Worm (Caenorhabditis elegans) whole organism, mixed stage, embryonic: ENCODE results near the gene K06A9.1.

Experiments
- M03D4.4 ChIP-seq: sonication (generic microtip); optimal IDR thresholded peaks from 2 replicates; lab custom pipeline; 2017; ENCODE audit warnings: mild to moderate bottlenecking, missing genetic modification characterization, missing compliant biosample characterization
- bed-3 ChIP-seq: fragments of 200-800 bp; sonication (Bioruptor generic); optimal IDR thresholded peaks from 3 replicates; lab custom pipeline; 2018; ENCODE audit warnings: mild to moderate bottlenecking, missing genetic modification characterization, moderate library complexity, missing compliant biosample characterization
- blmp-1 ChIP-seq: fragments of 150-350 bp; optimal IDR thresholded peaks from 2 replicates; lab custom pipeline; 2014; ENCODE audit warnings: missing biosample characterization, missing genetic modification characterization
- ceh-43 ChIP-seq: fragments of 200-800 bp; sonication (Bioruptor generic); optimal IDR thresholded peaks from 2 replicates; lab custom pipeline; 2018; ENCODE audit warnings: mild to moderate bottlenecking, missing genetic modification characterization, moderate library complexity, missing compliant biosample characterization
- ceh-83 ChIP-seq: fragments of 200-800 bp; sonication (Bioruptor generic); optimal IDR thresholded peaks from 2 replicates; lab custom pipeline; 2018; ENCODE audit warnings: mild to moderate bottlenecking, missing genetic modification characterization, missing compliant biosample characterization
- ces-1 ChIP-seq: fragments of 150-350 bp; optimal IDR thresholded peaks from 2 replicates; lab custom pipeline; 2014; ENCODE audit warnings: missing biosample characterization, missing genetic modification reagents, missing genetic modification characterization
- cnd-1 ChIP-seq: fragments of 200-800 bp; sonication (Bioruptor generic); optimal IDR thresholded peaks from 2 replicates; lab custom pipeline; 2018; ENCODE audit warnings: mild to moderate bottlenecking, missing genetic modification characterization, missing compliant biosample characterization
- drap-1 ChIP-seq: fragments of 200-800 bp; sonication (Bioruptor generic); optimal IDR thresholded peaks from 3 replicates; lab custom pipeline; 2018; ENCODE audit warnings: mild to moderate bottlenecking, missing genetic modification characterization, missing compliant biosample characterization
- elt-1 ChIP-seq: sonication (generic microtip); optimal IDR thresholded peaks from 2 replicates; lab custom pipeline; 2017; ENCODE audit warnings: missing genetic modification characterization, mild to moderate bottlenecking, missing compliant biosample characterization, antibody characterized with exemption, moderate library complexity, borderline replicate concordance; ENCODE audit not compliant: insufficient read depth
- elt-3 ChIP-seq: fragments of 150-350 bp; optimal IDR thresholded peaks from 2 replicates; lab custom pipeline; 2014; ENCODE audit warnings: missing biosample characterization, missing genetic modification characterization
- flh-1 ChIP-seq: fragments of 200-800 bp; sonication (Bioruptor generic); optimal IDR thresholded peaks from 2 replicates; lab custom pipeline; 2018; ENCODE audit warnings: mild to moderate bottlenecking, missing genetic modification characterization, moderate library complexity, missing compliant biosample characterization
- ham-2 ChIP-seq: fragments of 200-800 bp; sonication (Bioruptor generic); optimal IDR thresholded peaks from 2 replicates; lab custom pipeline; 2018; ENCODE audit warnings: mild to moderate bottlenecking, missing genetic modification characterization, missing compliant biosample characterization
- hlh-1 ChIP-seq: fragments of 150-350 bp; optimal IDR thresholded peaks from 2 replicates; lab custom pipeline; 2014; ENCODE audit warnings: missing biosample characterization, missing genetic modification reagents, missing genetic modification characterization
- lin-32 ChIP-seq: fragments of 200-800 bp; sonication (Bioruptor generic); optimal IDR thresholded peaks from 2 replicates; lab custom pipeline; 2018; ENCODE audit warnings: mild to moderate bottlenecking, missing genetic modification characterization, missing compliant biosample characterization
- lsy-2 ChIP-seq: fragments of 150-350 bp; optimal IDR thresholded peaks from 2 replicates; lab custom pipeline; 2014; ENCODE audit warnings: missing biosample characterization, missing genetic modification characterization
- mep-1 ChIP-seq: fragments of 150-350 bp; optimal IDR thresholded peaks from 2 replicates; lab custom pipeline; 2017; ENCODE audit warnings: missing biosample characterization, missing genetic modification reagents, missing genetic modification characterization, inconsistent platforms
- mls-2 ChIP-seq: sonication (generic microtip); optimal IDR thresholded peaks from 2 replicates; lab custom pipeline; 2016; ENCODE audit warnings: mild to moderate bottlenecking, missing genetic modification characterization, moderate library complexity, missing compliant biosample characterization
- nhr-12 ChIP-seq: fragments of 150-350 bp; optimal IDR thresholded peaks from 2 replicates; lab custom pipeline; 2014; ENCODE audit warnings: missing biosample characterization, missing genetic modification characterization
- nhr-2 ChIP-seq: fragments of 150-350 bp; optimal IDR thresholded peaks from 2 replicates; lab custom pipeline; 2014; ENCODE audit warnings: missing biosample characterization, missing genetic modification characterization
- nhr-237 ChIP-seq: fragments of 150-350 bp; optimal IDR thresholded peaks from 2 replicates; lab custom pipeline; 2014; ENCODE audit warnings: missing biosample characterization, missing genetic modification characterization
- nhr-28 ChIP-seq: fragments of 150-350 bp; optimal IDR thresholded peaks from 2 replicates; lab custom pipeline; 2014; ENCODE audit warnings: missing biosample characterization, missing genetic modification characterization
- nhr-76 ChIP-seq: sonication (generic microtip); optimal IDR thresholded peaks from 2 replicates; lab custom pipeline; 2017; ENCODE audit warnings: missing biosample characterization, missing genetic modification characterization
- pha-4 ChIP-seq: fragments of 150-350 bp; optimal IDR thresholded peaks from 2 replicates; lab custom pipeline; 2018; ENCODE audit warnings: missing biosample characterization, missing genetic modification reagents, missing genetic modification characterization
- sem-2 ChIP-seq: fragments of 200-800 bp; sonication (Bioruptor generic); optimal IDR thresholded peaks from 2 replicates; lab custom pipeline; 2018; ENCODE audit warnings: mild to moderate bottlenecking, missing genetic modification characterization, missing compliant biosample characterization
- snpc-4 ChIP-seq: fragments of 150-350 bp; optimal IDR thresholded peaks from 2 replicates; lab custom pipeline; 2014; ENCODE audit warnings: missing biosample characterization, missing genetic modification characterization
- sptf-1 ChIP-seq: sonication (generic microtip); optimal IDR thresholded peaks from 2 replicates; lab custom pipeline; 2017; ENCODE audit warnings: mild to moderate bottlenecking, missing genetic modification characterization, moderate library complexity, missing compliant biosample characterization
- tbx-8 ChIP-seq: fragments of 200-800 bp; sonication (Bioruptor generic); optimal IDR thresholded peaks from 2 replicates; lab custom pipeline; 2018; ENCODE audit warnings: mild to moderate bottlenecking, missing genetic modification characterization, moderate library complexity, missing compliant biosample characterization
- unc-39 ChIP-seq: fragments of 150-350 bp; optimal IDR thresholded peaks from 2 replicates; lab custom pipeline; 2014; ENCODE audit warnings: missing biosample characterization, missing genetic modification characterization
- unc-62 ChIP-seq: fragments of 150-350 bp; optimal IDR thresholded peaks from 2 replicates; lab custom pipeline; 2014; ENCODE audit warnings: missing biosample characterization, missing genetic modification reagents, missing genetic modification characterization
- zip-8 ChIP-seq: fragments of 150-350 bp; optimal IDR thresholded peaks from 2 replicates; lab custom pipeline; 2014; ENCODE audit warnings: missing biosample characterization, missing genetic modification characterization

The K06A9.1 gene

DNA sequence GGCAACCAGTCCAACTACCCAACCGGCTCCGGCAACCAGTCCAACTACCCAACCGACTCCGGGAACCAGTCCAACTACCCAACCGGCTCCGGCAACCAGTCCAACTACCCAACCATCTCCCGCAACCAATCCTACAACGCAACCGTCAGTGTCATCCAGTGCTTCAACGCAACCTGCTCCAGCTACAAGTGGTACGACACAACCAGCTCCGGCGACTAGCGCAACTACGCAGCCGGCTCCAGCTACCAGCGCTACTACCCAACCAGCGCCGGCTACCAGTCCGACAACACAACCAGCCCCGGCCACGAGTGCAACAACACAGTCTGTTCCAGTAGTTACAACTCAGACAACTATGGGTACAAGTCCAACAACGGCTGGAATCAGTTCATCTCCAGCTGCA is 1.8 kb downstream of the K06A9.1 start:
- TF ChIP-seq M03D4.4 (tag; lab: Kevin White, UChicago) (no peak), snpc-4 (tag; lab: Kevin White, UChicago) (no peak), ham-2 (GFP tag; lab: Kevin White, UChicago) (no peak), ceh-83 (GFP tag; lab: Kevin White, UChicago) (no peak), zip-8 (tag; lab: Kevin White, UChicago) (no peak)
- TF ChIP-seq, all 35 proteins: peak for 0

DNA sequence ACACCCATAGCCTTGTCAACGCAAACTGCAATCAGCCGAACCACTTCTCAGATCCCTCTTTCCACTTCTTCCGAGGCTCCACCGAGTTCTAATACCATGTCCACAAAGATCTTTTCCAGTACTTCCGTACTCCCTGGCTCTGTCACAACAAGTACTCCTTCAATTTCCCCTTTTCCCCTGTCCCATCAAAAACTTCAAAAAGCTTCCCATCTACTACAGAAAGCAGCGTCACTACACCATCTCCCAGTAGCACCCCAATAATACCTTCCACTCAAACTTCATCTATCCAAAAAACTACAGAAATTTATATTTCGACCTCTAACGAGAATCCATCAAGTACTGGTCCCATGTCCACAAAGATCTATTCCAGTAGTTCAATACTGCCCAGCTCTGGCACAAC is 9.6 kb downstream of the K06A9.1 start:
- TF ChIP-seq unc-39 (tag; lab: Kevin White, UChicago) (no peak), mls-2 (tag; lab: Kevin White, UChicago) (no peak), sptf-1 (tag; lab: Kevin White, UChicago) (no peak), lsy-2 (tag; lab: Kevin White, UChicago) (no peak), mep-1 (tag; lab: Kevin White, UChicago) (no peak), unc-62 (GFP tag; lab: Kevin White, UChicago) (no peak), elt-3 (tag; lab: Kevin White, UChicago) (no peak), nhr-237 (tag; lab: Kevin White, UChicago) (no peak), ham-2 (GFP tag; lab: Kevin White, UChicago) (no peak), blmp-1 (tag; lab: Kevin White, UChicago) (no peak), elt-1 (tag; lab: Kevin White, UChicago) (no peak), ceh-43 (GFP tag; lab: Kevin White, UChicago) (no peak), cnd-1 (tag; lab: Kevin White, UChicago) (no peak), flh-1 (GFP tag; lab: Kevin White, UChicago) (no peak)

DNA sequence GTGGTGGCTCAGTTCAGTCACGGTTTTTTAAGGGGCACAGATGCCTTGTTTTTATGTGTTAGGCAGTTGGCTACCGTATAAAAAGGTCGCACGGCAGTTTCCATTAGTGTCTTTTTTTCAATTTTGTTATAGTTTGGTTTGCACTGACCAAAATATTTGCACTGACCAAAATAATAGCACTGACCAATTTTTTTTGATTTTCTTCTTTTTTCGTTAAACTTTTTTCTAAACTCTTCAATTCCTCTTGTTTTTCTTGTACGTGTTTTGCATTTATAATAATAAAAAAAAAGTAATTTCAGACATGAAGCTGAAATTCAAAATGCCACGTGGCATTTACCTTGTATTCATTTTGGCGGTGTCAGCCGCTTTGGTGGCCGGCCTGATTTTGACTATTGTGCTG is 21.1 kb downstream of the K06A9.1 start, which contains the start of gene H02F09.3:
TSS of gene H02F09.3 (plus strand) at position 301 of the 400 bp plus-strand sequence.
- TF ChIP-seq ces-1 (GFP tag; lab: Kevin White, UChicago) (no peak), nhr-28 (tag; lab: Kevin White, UChicago) (no peak), nhr-76 (tag; lab: Kevin White, UChicago) (no peak), pha-4 (tag; lab: Kevin White, UChicago) (no peak), ceh-43 (GFP tag; lab: Kevin White, UChicago) (no peak), flh-1 (GFP tag; lab: Kevin White, UChicago) (no peak), mls-2 (tag; lab: Kevin White, UChicago) (no peak), nhr-2 (no peak), snpc-4 (tag; lab: Kevin White, UChicago) (no peak), nhr-12 (no peak), hlh-1 (tag; lab: Kevin White, UChicago) (no peak), lin-32 (GFP tag; lab: Kevin White, UChicago) (no peak), drap-1 (no peak), cnd-1 (tag; lab: Kevin White, UChicago) (no peak), lsy-2 (tag; lab: Kevin White, UChicago) (no peak)

DNA sequence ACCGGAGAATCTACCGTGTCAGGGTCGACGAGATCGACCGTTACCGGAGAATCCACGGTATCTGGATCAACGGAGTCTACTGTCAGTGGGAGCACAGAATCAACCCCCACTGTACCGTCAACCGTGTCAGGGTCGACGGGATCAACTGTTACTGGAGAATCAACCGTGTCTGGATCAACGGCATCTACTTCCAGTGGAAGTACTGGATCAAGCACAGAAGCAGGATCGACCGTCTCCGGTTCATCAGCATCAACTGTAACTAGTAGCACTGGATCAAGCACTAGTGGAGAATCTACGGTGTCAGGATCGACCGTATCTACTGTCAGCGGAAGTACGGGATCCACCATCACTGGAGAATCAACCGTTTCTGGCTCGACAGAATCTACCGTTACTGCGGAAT is 24.6 kb downstream of the K06A9.1 start, which contains the start of gene H02F09.2:
TSS of gene H02F09.2 (plus strand) at position 301 of the 400 bp plus-strand sequence.
- TF ChIP-seq ces-1 (GFP tag; lab: Kevin White, UChicago) = no peak
- no peak for TF ChIP-seq unc-62 (GFP tag; lab: Kevin White, UChicago)
- TF ChIP-seq lsy-2 (tag; lab: Kevin White, UChicago) = no peak
- TF ChIP-seq, all 35 proteins: peak for 0

DNA sequence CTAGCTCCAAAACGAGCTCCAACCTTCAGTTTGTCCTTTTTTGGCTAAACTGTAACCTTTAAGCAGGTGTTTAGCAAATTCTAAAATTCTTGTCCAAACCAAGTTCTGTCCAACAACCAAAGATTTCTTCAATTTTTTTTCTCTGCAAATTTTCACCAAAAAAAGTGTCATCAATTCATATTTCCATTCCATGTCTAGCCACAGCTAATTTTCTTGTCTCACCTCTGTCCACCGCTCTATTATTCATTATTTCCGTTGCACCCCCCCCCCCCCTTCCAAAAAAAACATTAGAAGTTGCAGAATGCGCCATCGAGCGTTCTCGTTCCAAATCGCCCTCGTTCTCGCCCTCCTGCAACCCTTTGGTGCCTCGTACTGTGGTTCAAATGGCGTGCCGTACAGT is 29.0 kb downstream of the K06A9.1 start, which contains the start of gene wrt-9:
TSS of gene wrt-9 (plus strand) at position 301 of the 400 bp plus-strand sequence.
- no peak for TF ChIP-seq cnd-1 (tag; lab: Kevin White, UChicago)
- no peak for TF ChIP-seq ces-1 (GFP tag; lab: Kevin White, UChicago)
- TF ChIP-seq ham-2 (GFP tag; lab: Kevin White, UChicago) = no peak
- TF ChIP-seq sem-2 (GFP tag; lab: Kevin White, UChicago) = no peak
- no peak for TF ChIP-seq elt-1 (tag; lab: Kevin White, UChicago)
- TF ChIP-seq hlh-1 (tag; lab: Kevin White, UChicago) = no peak
- no peak for TF ChIP-seq flh-1 (GFP tag; lab: Kevin White, UChicago)
- TF ChIP-seq tbx-8 (GFP tag; lab: Kevin White, UChicago) = no peak
- TF ChIP-seq drap-1 = no peak
- no peak for TF ChIP-seq unc-62 (GFP tag; lab: Kevin White, UChicago)
- TF ChIP-seq nhr-2 = no peak
- no peak for TF ChIP-seq bed-3 (GFP tag; lab: Kevin White, UChicago)
- TF ChIP-seq blmp-1 (tag; lab: Kevin White, UChicago) = no peak
